Fruit fly (Drosophila melanogaster) whole organism, wandering third instar larva: Measurements from ENCODE around the gene robo3.

Source experiments
- Abd-B ChIP-seq: fragments of >200 bp; optimal IDR thresholded peaks from 2 replicates; lab custom pipeline; 2017; ENCODE audit warnings: missing biosample characterization, missing genetic modification characterization
- CG32264 ChIP-seq: fragments of 200-800 bp; sonication (Bioruptor generic); optimal IDR thresholded peaks from 2 replicates; lab custom pipeline; 2016; ENCODE audit warnings: missing biosample characterization, missing genetic modification characterization
- CG9705 ChIP-seq: fragments of 200-800 bp; sonication (Bioruptor generic); optimal IDR thresholded peaks from 2 replicates; lab custom pipeline; 2018; ENCODE audit warnings: missing biosample characterization, mild to moderate bottlenecking, missing genetic modification characterization
- Dfd ChIP-seq: fragments of >200 bp; optimal IDR thresholded peaks from 2 replicates; lab custom pipeline; 2017; ENCODE audit warnings: missing biosample characterization, missing genetic modification characterization
- Dif ChIP-seq: fragments of 200-275, 200-300 bp; sonication (Bioruptor generic); optimal IDR thresholded peaks from 2 replicates; lab custom pipeline; 2018; ENCODE audit warnings: missing biosample characterization, missing genetic modification characterization; ENCODE audit not compliant: partially characterized antibody
- GATAd ChIP-seq: sonication (Bioruptor generic); optimal IDR thresholded peaks from 2 replicates; lab custom pipeline; 2016; ENCODE audit warnings: missing biosample characterization, missing genetic modification characterization
- HLH106 ChIP-seq: fragments of 200-800 bp; optimal IDR thresholded peaks from 3 replicates; lab custom pipeline; 2019; ENCODE audit warnings: missing biosample characterization, mild to moderate bottlenecking, missing genetic modification characterization, moderate library complexity
- Hr78 ChIP-seq: fragments of >200 bp; optimal IDR thresholded peaks from 2 replicates; lab custom pipeline; 2017; ENCODE audit warnings: missing biosample characterization, missing genetic modification characterization
- Hr83 ChIP-seq: fragments of 200-300 bp; sonication (Bioruptor generic); optimal IDR thresholded peaks from 2 replicates; lab custom pipeline; 2016; ENCODE audit warnings: missing biosample characterization, mild to moderate bottlenecking, missing genetic modification characterization, moderate library complexity; ENCODE audit not compliant: poor library complexity, severe bottlenecking
- Jra ChIP-seq: sonication (Bioruptor generic); optimal IDR thresholded peaks from 2 replicates; lab custom pipeline; 2016; ENCODE audit warnings: missing biosample characterization, missing genetic modification characterization
- Myc ChIP-seq: fragments of >200 bp; optimal IDR thresholded peaks from 2 replicates; lab custom pipeline; 2017
- OdsH ChIP-seq: fragments of 200-800 bp; sonication (Bioruptor generic); optimal IDR thresholded peaks from 2 replicates; lab custom pipeline; 2016; ENCODE audit warnings: missing biosample characterization, mild to moderate bottlenecking, missing genetic modification characterization
- Rel ChIP-seq, 2 experiments: fragments of 200-800 bp; sonication (Bioruptor generic) in 1 of 2; optimal IDR thresholded peaks; 2 replicates in 1 of 2; 3 replicates in 1 of 2; lab custom pipeline; 2016 to 2019; ENCODE audit warnings: mild to moderate bottlenecking in 2 of 2, missing biosample characterization in 2 of 2, missing genetic modification characterization in 2 of 2, moderate library complexity in 1 of 2
- Sp1 ChIP-seq: fragments of 200-800 bp; sonication (Bioruptor generic); optimal IDR thresholded peaks from 3 replicates; lab custom pipeline; 2019; ENCODE audit warnings: missing biosample characterization, mild to moderate bottlenecking, missing genetic modification characterization, moderate library complexity
- Vsx2 ChIP-seq: fragments of 200-300, 225-300 bp; sonication (Bioruptor generic); optimal IDR thresholded peaks from 2 replicates; lab custom pipeline; 2018; ENCODE audit warnings: missing biosample characterization, missing genetic modification characterization; ENCODE audit not compliant: partially characterized antibody
- br ChIP-seq: fragments of 200-800 bp; sonication (Bioruptor generic); optimal IDR thresholded peaks from 2 replicates; lab custom pipeline; 2016; ENCODE audit warnings: missing biosample characterization, missing genetic modification characterization
- brk ChIP-seq: fragments of 200-800 bp; sonication (Bioruptor generic); optimal IDR thresholded peaks from 2 replicates; lab custom pipeline; 2016; ENCODE audit warnings: missing biosample characterization, mild to moderate bottlenecking, missing genetic modification characterization
- dl ChIP-seq, 2 experiments: fragments of 175-275, 200-275 bp in 1 of 2; fragments of 200-275 bp in 1 of 2; sonication (Bioruptor generic); optimal IDR thresholded peaks; lab custom pipeline; 2018; ENCODE audit warnings: mild to moderate bottlenecking in 2 of 2, missing biosample characterization in 2 of 2, missing genetic modification characterization in 2 of 2, moderate library complexity in 2 of 2; ENCODE audit not compliant: partially characterized antibody in 2 of 2, insufficient read depth in 1 of 2
- dmrt93B ChIP-seq: fragments of 200-800 bp; sonication (Bioruptor generic); optimal IDR thresholded peaks from 2 replicates; lab custom pipeline; 2018; ENCODE audit warnings: missing biosample characterization, mild to moderate bottlenecking, missing genetic modification characterization
- dsf ChIP-seq: sonication (Bioruptor generic); optimal IDR thresholded peaks from 2 replicates; lab custom pipeline; 2016; ENCODE audit warnings: missing biosample characterization, missing genetic modification characterization, borderline replicate concordance
- ey ChIP-seq: fragments of 200-800 bp; sonication (Bioruptor generic); optimal IDR thresholded peaks from 2 replicates; lab custom pipeline; 2016; ENCODE audit warnings: missing biosample characterization, missing genetic modification characterization
- foxo ChIP-seq, 2 experiments: fragments of 200-800 bp; sonication (Bioruptor generic); optimal IDR thresholded peaks; 2 replicates in 1 of 2; 3 replicates in 1 of 2; lab custom pipeline; 2016 to 2017; ENCODE audit warnings: missing biosample characterization in 2 of 2, missing genetic modification characterization in 2 of 2
- fru ChIP-seq: fragments of 200-800 bp; sonication (Bioruptor generic); optimal IDR thresholded peaks from 3 replicates; lab custom pipeline; 2016; ENCODE audit warnings: missing biosample characterization, mild to moderate bottlenecking, missing genetic modification characterization
- h ChIP-seq: fragments of 200-800 bp; sonication (Bioruptor generic); optimal IDR thresholded peaks from 3 replicates; lab custom pipeline; 2016; ENCODE audit warnings: missing biosample characterization, mild to moderate bottlenecking, missing genetic modification characterization
- jim ChIP-seq: fragments of 175-275, 200-325 bp; sonication (Bioruptor generic); optimal IDR thresholded peaks from 2 replicates; lab custom pipeline; 2016; ENCODE audit warnings: missing biosample characterization, mild to moderate bottlenecking, missing genetic modification characterization
- lola ChIP-seq: fragments of >200 bp; optimal IDR thresholded peaks from 2 replicates; lab custom pipeline; 2017; ENCODE audit warnings: missing biosample characterization, missing genetic modification characterization
- pan ChIP-seq: fragments of >200 bp; optimal IDR thresholded peaks from 2 replicates; lab custom pipeline; 2017
- rgr ChIP-seq: fragments of 200-800 bp; sonication (Bioruptor generic); optimal IDR thresholded peaks from 3 replicates; lab custom pipeline; 2016; ENCODE audit warnings: missing biosample characterization, mild to moderate bottlenecking, missing genetic modification characterization
- sage ChIP-seq: fragments of 200-800 bp; sonication (Bioruptor generic); optimal IDR thresholded peaks from 2 replicates; lab custom pipeline; 2016; ENCODE audit warnings: missing biosample characterization, mild to moderate bottlenecking, missing genetic modification characterization
- sv ChIP-seq: fragments of 200-800 bp; sonication (Bioruptor generic); optimal IDR thresholded peaks from 3 replicates; lab custom pipeline; 2016; ENCODE audit warnings: missing biosample characterization, missing genetic modification characterization
- tai ChIP-seq: sonication (Bioruptor generic); optimal IDR thresholded peaks from 2 replicates; lab custom pipeline; 2016; ENCODE audit warnings: missing biosample characterization, missing genetic modification characterization
- usp ChIP-seq: fragments of >200 bp; optimal IDR thresholded peaks from 2 replicates; lab custom pipeline; 2017; ENCODE audit warnings: missing biosample characterization, missing genetic modification characterization
- woc ChIP-seq: sonication (Bioruptor generic); optimal IDR thresholded peaks from 2 replicates; lab custom pipeline; 2016; ENCODE audit warnings: missing biosample characterization, mild to moderate bottlenecking, missing genetic modification characterization

Gene robo3

DNA sequence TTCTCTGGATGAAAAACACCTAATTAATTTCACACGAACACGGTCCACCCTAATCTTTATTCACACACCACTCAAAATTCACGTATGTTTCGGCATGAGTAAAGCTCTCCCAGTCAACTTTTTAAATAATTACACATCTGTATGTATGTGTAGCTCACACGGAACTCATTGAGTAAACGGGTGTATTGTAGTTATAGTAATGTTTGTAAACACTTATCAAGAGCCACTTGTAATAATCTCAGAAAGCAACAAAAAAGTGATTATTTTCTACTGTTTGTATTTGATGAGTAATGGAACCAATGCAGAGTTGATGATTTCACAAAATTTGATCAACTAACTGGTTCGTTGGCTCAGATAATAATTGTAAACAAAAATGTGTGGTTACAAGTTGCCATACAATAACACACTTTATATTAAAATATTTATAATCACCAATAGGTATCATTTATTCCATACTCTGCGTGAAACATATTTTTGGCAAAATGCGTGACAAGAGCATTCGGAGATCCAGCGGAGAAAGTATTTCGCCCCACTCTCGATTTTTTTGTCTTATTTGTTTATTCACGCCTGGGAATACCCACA is 38.2 kb upstream of the robo3 start:
- TF ChIP-seq rgr (GFP tag; lab: Kevin White, UChicago): no peak
- peak; percentile 42 for TF ChIP-seq OdsH
- no peak for TF ChIP-seq Abd-B (GFP tag; lab: Kevin White, UChicago)
- peak; percentile 25 for TF ChIP-seq pan (lab: Kevin White, UChicago)

dm6 chr2L:1218475-1218874 is 37.7 kb upstream of the robo3 start:
- no peak for TF ChIP-seq dl (GFP tag; optimal IDR thresholded peaks at IDR 0.05; lab: Kevin White, UChicago; ENCODE audit: insufficient read depth in 1 of 2, partially characterized antibody in 2 of 2)
- no peak for TF ChIP-seq h (GFP tag; lab: Kevin White, UChicago)
- TF ChIP-seq Myc (lab: Kevin White, UChicago): no peak
- no peak for TF ChIP-seq tai (GFP tag; lab: Kevin White, UChicago)
- no peak for TF ChIP-seq Sp1 (GFP tag; lab: Kevin White, UChicago)
- TF ChIP-seq Dif (GFP tag; lab: Kevin White, UChicago): no peak

DNA sequence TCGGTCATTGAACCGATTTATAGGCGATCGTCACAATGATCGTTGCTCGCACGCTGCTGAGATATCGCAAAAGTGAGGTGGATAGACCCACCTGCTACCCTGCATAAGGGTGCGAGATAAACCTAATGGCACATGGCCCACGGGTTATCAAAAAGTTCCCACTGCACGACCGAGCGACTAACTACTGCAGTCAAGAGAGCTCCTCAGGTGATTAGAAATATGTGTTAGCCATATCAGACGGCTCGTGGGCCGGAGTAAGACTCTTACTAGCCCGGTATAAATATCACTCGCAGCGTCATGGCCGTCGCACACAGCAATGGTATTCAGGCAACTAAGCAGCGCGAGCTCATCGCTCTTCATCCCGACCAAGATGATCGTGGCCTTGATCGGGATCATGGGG is 37.2 kb upstream of the robo3 start, which contains the start of gene CG42329:
Gene CG42329, plus strand, starts transcription at position 301 of the 400 bp plus-strand sequence.
- no peak for TF ChIP-seq CG9705 (GFP tag; lab: Kevin White, UChicago)

DNA sequence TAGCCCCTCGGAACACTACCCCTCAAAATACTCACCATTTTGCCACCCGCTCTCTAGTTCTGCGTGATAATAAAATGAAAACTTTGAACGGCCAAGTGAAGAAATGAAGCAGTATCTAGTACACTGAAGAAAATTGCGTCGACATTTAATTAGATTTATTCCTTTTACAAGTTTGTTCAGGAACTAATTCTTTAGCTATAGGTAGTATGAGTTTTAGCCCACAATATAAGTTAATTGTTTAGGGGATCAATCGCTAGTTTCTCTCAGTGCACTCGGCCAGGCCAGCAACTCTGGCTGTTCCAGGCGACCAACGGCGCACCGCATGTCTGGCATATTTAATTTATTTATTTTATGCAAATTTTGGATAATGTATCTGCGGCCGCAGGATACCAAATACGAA is 25.5 kb upstream of the robo3 start:
- TF ChIP-seq GATAd (GFP tag; lab: Kevin White, UChicago): no peak
- TF ChIP-seq dsf (GFP tag; lab: Kevin White, UChicago): no peak
- no peak for TF ChIP-seq br (GFP tag; lab: Kevin White, UChicago)
- no peak for TF ChIP-seq tai (GFP tag; lab: Kevin White, UChicago)
- no peak for TF ChIP-seq lola (GFP tag; lab: Kevin White, UChicago)
- no peak for TF ChIP-seq rgr (GFP tag; lab: Kevin White, UChicago)
- TF ChIP-seq Myc (lab: Kevin White, UChicago): no peak
- no peak for TF ChIP-seq dl (GFP tag; optimal IDR thresholded peaks at IDR 0.05; lab: Kevin White, UChicago; ENCODE audit: insufficient read depth in 1 of 2, partially characterized antibody in 2 of 2)
- TF ChIP-seq Hr78 (GFP tag; lab: Kevin White, UChicago): no peak
- no peak for TF ChIP-seq Dif (GFP tag; lab: Kevin White, UChicago)
- no peak for TF ChIP-seq CG32264 (GFP tag; lab: Kevin White, UChicago)
- no peak for TF ChIP-seq woc (GFP tag; lab: Kevin White, UChicago)
- TF ChIP-seq ey (GFP tag; lab: Kevin White, UChicago): no peak
- TF ChIP-seq HLH106 (tag; lab: Kevin White, UChicago): no peak
- no peak for TF ChIP-seq Sp1 (GFP tag; lab: Kevin White, UChicago)
- no peak for TF ChIP-seq pan (lab: Kevin White, UChicago)
- no peak for TF ChIP-seq jim (GFP tag; lab: Kevin White, UChicago)
- TF ChIP-seq, all 38 proteins: peak for 0

dm6 chr2L:1239736-1240135 is 16.5 kb upstream of the robo3 start, which contains the start of gene CG5397:
Gene CG5397 (plus strand): TSS chr2L:1240036.
- no peak for TF ChIP-seq h (GFP tag; lab: Kevin White, UChicago)
- no peak for TF ChIP-seq jim (GFP tag; lab: Kevin White, UChicago)
- TF ChIP-seq fru (GFP tag; lab: Kevin White, UChicago): no peak

dm6 chr2L:1253235-1253634 is 3.0 kb upstream of the robo3 start:
- TF ChIP-seq Jra (no peak), Dfd (GFP tag; lab: Kevin White, UChicago) (peak; percentile 96)
- TF ChIP-seq, all 38 proteins: peak for 1

DNA sequence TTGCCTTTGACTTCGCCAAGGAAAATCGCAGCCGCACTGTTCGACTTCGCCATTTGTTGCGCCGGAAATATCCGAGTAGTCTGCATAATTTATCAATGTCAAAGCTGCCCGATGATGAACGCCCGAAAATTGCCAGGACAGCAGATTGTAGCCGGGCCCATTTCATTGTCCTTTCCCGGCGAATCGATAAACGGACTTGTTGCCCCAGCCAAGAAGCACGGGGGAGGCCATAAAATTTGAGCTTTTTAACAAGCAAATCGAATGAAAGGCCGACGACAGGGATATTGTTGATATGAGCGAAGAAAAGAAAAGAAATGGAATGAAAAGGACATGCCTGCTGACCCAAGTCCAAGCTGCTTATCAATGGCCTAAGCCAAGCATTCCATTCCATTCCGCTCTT is 6.5 kb downstream of the robo3 start:
- TF ChIP-seq sv (GFP tag; lab: Kevin White, UChicago): no peak
- no peak for TF ChIP-seq fru (GFP tag; lab: Kevin White, UChicago)
- no peak for TF ChIP-seq Hr83 (GFP tag; lab: Kevin White, UChicago)
- TF ChIP-seq Vsx2: no peak
- no peak for TF ChIP-seq Hr78 (GFP tag; lab: Kevin White, UChicago)
- TF ChIP-seq HLH106 (tag; lab: Kevin White, UChicago): no peak
- TF ChIP-seq Abd-B (GFP tag; lab: Kevin White, UChicago): no peak
- no peak for TF ChIP-seq usp (GFP tag; lab: Kevin White, UChicago)
- no peak for TF ChIP-seq dsf (GFP tag; lab: Kevin White, UChicago)
- TF ChIP-seq tai (GFP tag; lab: Kevin White, UChicago): no peak
- no peak for TF ChIP-seq sage
- no peak for TF ChIP-seq brk (GFP tag; lab: Kevin White, UChicago)
- no peak for TF ChIP-seq Rel (GFP tag; optimal IDR thresholded peaks at IDR 0.05; lab: Kevin White, UChicago)
- no peak for TF ChIP-seq Rel (tag; optimal IDR thresholded peaks at IDR 0.05; lab: Kevin White, UChicago)
- TF ChIP-seq CG9705 (GFP tag; lab: Kevin White, UChicago): no peak
- TF ChIP-seq dmrt93B (GFP tag; lab: Kevin White, UChicago): no peak
- no peak for TF ChIP-seq Dif (GFP tag; lab: Kevin White, UChicago)
- no peak for TF ChIP-seq h (GFP tag; lab: Kevin White, UChicago)
- TF ChIP-seq Myc (lab: Kevin White, UChicago): no peak
- TF ChIP-seq foxo (GFP tag; optimal IDR thresholded peaks at IDR 0.05; lab: Kevin White, UChicago): no peak
- no peak for TF ChIP-seq pan (lab: Kevin White, UChicago)
